Worm (Caenorhabditis elegans) whole organism, mixed stage, embryonic: ENCODE measurements around the gene srh-265.

ENCODE experiments used
- M03D4.4 ChIP-seq: sonication (generic microtip); optimal IDR thresholded peaks from 2 replicates; lab custom pipeline; 2017; ENCODE audit warnings: mild to moderate bottlenecking, missing genetic modification characterization, missing compliant biosample characterization
- drap-1 ChIP-seq: fragments of 200-800 bp; sonication (Bioruptor generic); optimal IDR thresholded peaks from 3 replicates; lab custom pipeline; 2018; ENCODE audit warnings: mild to moderate bottlenecking, missing genetic modification characterization, missing compliant biosample characterization
- ham-2 ChIP-seq: fragments of 200-800 bp; sonication (Bioruptor generic); optimal IDR thresholded peaks from 2 replicates; lab custom pipeline; 2018; ENCODE audit warnings: mild to moderate bottlenecking, missing genetic modification characterization, missing compliant biosample characterization
- hlh-1 ChIP-seq: fragments of 150-350 bp; optimal IDR thresholded peaks from 2 replicates; lab custom pipeline; 2014; ENCODE audit warnings: missing biosample characterization, missing genetic modification reagents, missing genetic modification characterization
- lsy-2 ChIP-seq: fragments of 150-350 bp; optimal IDR thresholded peaks from 2 replicates; lab custom pipeline; 2014; ENCODE audit warnings: missing biosample characterization, missing genetic modification characterization
- mab-5 ChIP-seq: fragments of 150-350 bp; optimal IDR thresholded peaks from 2 replicates; lab custom pipeline; 2014; ENCODE audit warnings: missing biosample characterization, missing genetic modification characterization
- mep-1 ChIP-seq: fragments of 150-350 bp; optimal IDR thresholded peaks from 2 replicates; lab custom pipeline; 2017; ENCODE audit warnings: missing biosample characterization, missing genetic modification reagents, missing genetic modification characterization, inconsistent platforms
- nhr-12 ChIP-seq: fragments of 150-350 bp; optimal IDR thresholded peaks from 2 replicates; lab custom pipeline; 2014; ENCODE audit warnings: missing biosample characterization, missing genetic modification characterization
- nhr-76 ChIP-seq: sonication (generic microtip); optimal IDR thresholded peaks from 2 replicates; lab custom pipeline; 2017; ENCODE audit warnings: missing biosample characterization, missing genetic modification characterization

Gene srh-265

ce11 chrV:15466017-15466416 lies 50.0 kb downstream of the srh-265 start:
- TF ChIP-seq mep-1, result no peak
- TF ChIP-seq hlh-1 (tag; lab: Kevin White, UChicago), result no peak
- peak; percentile 4 for TF ChIP-seq drap-1 (GFP tag; lab: Kevin White, UChicago)
- no peak for TF ChIP-seq M03D4.4 (tag; lab: Kevin White, UChicago)

- TF ChIP-seq nhr-76 (tag; lab: Kevin White, UChicago) (no peak), ham-2 (GFP tag; lab: Kevin White, UChicago) (no peak), lsy-2 (tag; lab: Kevin White, UChicago) (no peak), nhr-12 (tag; lab: Kevin White, UChicago) (no peak), mab-5 (no peak)
These were observed 50.7 kb downstream of the srh-265 start for ce11 chrV:15466719-15467118.
